Fruit fly (Drosophila melanogaster) whole organism, embryonic: Measurements from ENCODE around the gene Dtg.

Experiments used
- Aef1 ChIP-seq: fragments of 200-800 bp; sonication (Bioruptor generic); IDR thresholded peaks from 3 replicates; pipeline ENCODE4 v1.3.6; 2022; ENCODE audit warnings: missing biosample characterization, missing genetic modification characterization
- Atf3 ChIP-seq: fragments of 200-800 bp; sonication (Bioruptor generic); optimal IDR thresholded peaks from 3 replicates; lab custom pipeline; 2016; ENCODE audit warnings: missing biosample characterization, missing genetic modification characterization
- Blimp-1 ChIP-seq: fragments of 200-800 bp; sonication (Bioruptor generic); optimal IDR thresholded peaks from 3 replicates; lab custom pipeline; 2018; ENCODE audit warnings: missing biosample characterization, missing genetic modification characterization, mild to moderate bottlenecking, moderate library complexity, missing genetic modification reagents
- CG10147 ChIP-seq: fragments of 200-800 bp; sonication (Bioruptor generic); optimal IDR thresholded peaks from 2 replicates; lab custom pipeline; 2019; ENCODE audit warnings: missing biosample characterization, mild to moderate bottlenecking, missing genetic modification characterization, moderate library complexity
- CG10321 ChIP-seq: fragments of 200-800 bp; sonication (Bioruptor generic); IDR thresholded peaks from 2 replicates; pipeline ENCODE4 v1.3.6; 2022; ENCODE audit warnings: missing biosample characterization, missing genetic modification characterization
- CG10543 ChIP-seq: fragments of 200-800 bp; sonication (Bioruptor generic); optimal IDR thresholded peaks from 3 replicates; lab custom pipeline; 2017; ENCODE audit warnings: missing biosample characterization, mild to moderate bottlenecking, missing genetic modification characterization, moderate library complexity
- CG11093 ChIP-seq: fragments of 200-800 bp; sonication (Bioruptor generic); IDR thresholded peaks from 3 replicates; pipeline ENCODE4 v1.3.6; 2022; ENCODE audit warnings: missing biosample characterization, missing genetic modification characterization
- CG12391 ChIP-seq: fragments of 200-800 bp; sonication (Bioruptor generic); optimal IDR thresholded peaks from 3 replicates; lab custom pipeline; 2018; ENCODE audit warnings: missing biosample characterization, mild to moderate bottlenecking, missing genetic modification characterization, moderate library complexity
- CG14860 ChIP-seq: fragments of 200-800 bp; sonication (Bioruptor generic); IDR thresholded peaks from 3 replicates; pipeline ENCODE4 v1.3.6; 2022; ENCODE audit warnings: missing biosample characterization, missing genetic modification characterization; ENCODE audit not compliant: partially characterized antibody
- CG17361 ChIP-seq: fragments of 200-800 bp; sonication (Bioruptor generic); IDR thresholded peaks from 3 replicates; pipeline ENCODE4 v1.3.6; 2022; ENCODE audit warnings: missing biosample characterization, missing genetic modification characterization
- CG17829 ChIP-seq: fragments of 200-800 bp; optimal IDR thresholded peaks from 2 replicates; lab custom pipeline; 2019; ENCODE audit warnings: missing biosample characterization, mild to moderate bottlenecking, missing genetic modification characterization, moderate library complexity
- CG18599 ChIP-seq: fragments of 200-800 bp; sonication (Bioruptor generic); optimal IDR thresholded peaks from 3 replicates; lab custom pipeline; 2017; ENCODE audit warnings: missing biosample characterization, missing genetic modification characterization, mild to moderate bottlenecking, moderate library complexity, missing genetic modification reagents
- CG4328 ChIP-seq: fragments of 200-800 bp; sonication (Bioruptor generic); optimal IDR thresholded peaks from 3 replicates; lab custom pipeline; 2017; ENCODE audit warnings: missing biosample characterization, missing genetic modification reagents, missing genetic modification characterization
- CG6765 ChIP-seq: fragments of 200-800 bp; sonication (Bioruptor generic); optimal IDR thresholded peaks from 3 replicates; lab custom pipeline; 2017; ENCODE audit warnings: missing biosample characterization, mild to moderate bottlenecking, missing genetic modification characterization
- CG8765 ChIP-seq: fragments of 200-800 bp; sonication (Bioruptor generic); IDR thresholded peaks from 2 replicates; pipeline ENCODE4 v1.3.6; 2022; ENCODE audit warnings: missing biosample characterization, missing genetic modification characterization
- CG8924 ChIP-seq: fragments of 200-800 bp; optimal IDR thresholded peaks from 3 replicates; lab custom pipeline; 2019; ENCODE audit warnings: missing biosample characterization, mild to moderate bottlenecking, missing genetic modification characterization, moderate library complexity
- CG9609 ChIP-seq: fragments of 200-800 bp; sonication (Bioruptor generic); optimal IDR thresholded peaks from 3 replicates; lab custom pipeline; 2016; ENCODE audit warnings: missing biosample characterization, missing genetic modification characterization
- CoRest ChIP-seq: fragments of 200-800 bp; sonication (Bioruptor generic); optimal IDR thresholded peaks from 3 replicates; lab custom pipeline; 2018; ENCODE audit warnings: missing biosample characterization, mild to moderate bottlenecking, missing genetic modification characterization, moderate library complexity
- D ChIP-seq, 2 experiments: fragments of 200-800 bp in 1 of 2; fragments of >200 bp in 1 of 2; sonication (Bioruptor generic) in 1 of 2; optimal IDR thresholded peaks; 2 replicates in 1 of 2; 3 replicates in 1 of 2; lab custom pipeline; 2017; ENCODE audit warnings: mild to moderate bottlenecking in 1 of 2, missing biosample characterization in 1 of 2, missing genetic modification characterization in 1 of 2, missing genetic modification reagents in 1 of 2
- Eip74EF ChIP-seq, 2 experiments: fragments of 200-800 bp in 1 of 2; fragments of >200 bp in 1 of 2; sonication (Bioruptor generic) in 1 of 2; optimal IDR thresholded peaks; 2 replicates each; lab custom pipeline; 2017 to 2019; ENCODE audit warnings: missing biosample characterization in 2 of 2, missing genetic modification characterization in 2 of 2, mild to moderate bottlenecking in 1 of 2, moderate library complexity in 1 of 2
- Fer1 ChIP-seq: fragments of 200-800 bp; sonication (Bioruptor generic); optimal IDR thresholded peaks from 2 replicates; lab custom pipeline; 2017; ENCODE audit warnings: missing biosample characterization, mild to moderate bottlenecking, missing genetic modification characterization
- Hmr ChIP-seq: fragments of 200-800 bp; sonication (Bioruptor generic); optimal IDR thresholded peaks from 3 replicates; lab custom pipeline; 2017; ENCODE audit warnings: mild to moderate bottlenecking, missing biosample characterization, missing genetic modification reagents, missing genetic modification characterization
- Max ChIP-seq: fragments of 200-800 bp; sonication (Bioruptor generic); optimal IDR thresholded peaks from 2 replicates; lab custom pipeline; 2016; ENCODE audit warnings: missing biosample characterization, mild to moderate bottlenecking, missing genetic modification characterization
- Med ChIP-seq: fragments of 200-800 bp; sonication (Bioruptor generic); peaks from one replicate; lab custom pipeline; 2016; ENCODE audit warnings: missing biosample characterization, missing genetic modification characterization, mild to moderate bottlenecking, inconsistent platforms, moderate library complexity
- Neu2 ChIP-seq: fragments of 200-800 bp; sonication (Bioruptor generic); optimal IDR thresholded peaks from 3 replicates; lab custom pipeline; 2016; ENCODE audit warnings: missing biosample characterization, missing genetic modification characterization, borderline replicate concordance
- Oli ChIP-seq: fragments of 200-800 bp; sonication (Bioruptor generic); optimal IDR thresholded peaks from 2 replicates; lab custom pipeline; 2018; ENCODE audit warnings: missing biosample characterization, mild to moderate bottlenecking, missing genetic modification characterization, moderate library complexity
- Sox100B ChIP-seq: fragments of 200-800 bp; sonication (Bioruptor generic); optimal IDR thresholded peaks from 3 replicates; lab custom pipeline; 2018; ENCODE audit warnings: missing biosample characterization, mild to moderate bottlenecking, missing genetic modification characterization
- Tbp ChIP-seq: fragments of >200 bp; optimal IDR thresholded peaks from 2 replicates; lab custom pipeline; 2018; ENCODE audit warnings: missing biosample characterization, missing genetic modification characterization
- Vsx1 ChIP-seq: fragments of 200-800 bp; sonication (Bioruptor generic); optimal IDR thresholded peaks from 2 replicates; lab custom pipeline; 2017; ENCODE audit warnings: missing biosample characterization, mild to moderate bottlenecking, missing genetic modification characterization, missing genetic modification reagents
- bigmax ChIP-seq: fragments of 200-800 bp; sonication (Bioruptor generic); optimal IDR thresholded peaks from 2 replicates; lab custom pipeline; 2018; ENCODE audit warnings: missing biosample characterization, mild to moderate bottlenecking, missing genetic modification characterization
- crol ChIP-seq: fragments of 200-800 bp; sonication (Bioruptor generic); IDR thresholded peaks from 2 replicates; pipeline ENCODE4 v1.3.6; 2022; ENCODE audit warnings: missing biosample characterization, missing genetic modification characterization
- dimm ChIP-seq: fragments of 200-800 bp; sonication (Bioruptor generic); IDR thresholded peaks from 2 replicates; pipeline ENCODE4 v1.3.6; 2022; ENCODE audit warnings: missing biosample characterization, missing genetic modification characterization
- disco-r ChIP-seq: fragments of 200-800 bp; sonication (Bioruptor generic); optimal IDR thresholded peaks from 2 replicates; lab custom pipeline; 2016; ENCODE audit warnings: missing biosample characterization, missing genetic modification characterization
- dm ChIP-seq: fragments of 200-800 bp; sonication (Bioruptor generic); optimal IDR thresholded peaks from 3 replicates; lab custom pipeline; 2016; ENCODE audit warnings: missing biosample characterization, missing genetic modification characterization
- fru ChIP-seq: fragments of >200 bp; optimal IDR thresholded peaks from 2 replicates; lab custom pipeline; 2017
- grn ChIP-seq: fragments of 200-800 bp; sonication (Bioruptor generic); optimal IDR thresholded peaks from 3 replicates; lab custom pipeline; 2017; ENCODE audit warnings: missing biosample characterization, missing genetic modification characterization
- pan ChIP-seq, 4 experiments: fragments of >200 bp in 3 of 4; fragments of 200-800 bp in 1 of 4; sonication (Bioruptor generic) in 1 of 4; optimal IDR thresholded peaks in 3 of 4; IDR thresholded peaks in 1 of 4; 2 replicates each; pipeline versions ENCODE4 v1.3.6 to Lab custom; 2017 to 2022; ENCODE audit warnings: missing biosample characterization in 2 of 4, missing genetic modification characterization in 2 of 4, mixed read lengths in 1 of 4
- peb ChIP-seq: fragments of 200-800 bp; sonication (Bioruptor generic); IDR thresholded peaks from 2 replicates; pipeline ENCODE4 v1.3.6; 2022; ENCODE audit warnings: missing biosample characterization, missing genetic modification characterization
- prd ChIP-seq, 3 experiments: fragments of >200 bp in 2 of 3; fragments of 200-800 bp in 1 of 3; sonication (Bioruptor generic) in 1 of 3; optimal IDR thresholded peaks in 2 of 3; IDR thresholded peaks in 1 of 3; 2 replicates in 2 of 3; 3 replicates in 1 of 3; pipeline versions ENCODE4 v1.3.6 to Lab custom; 2017 to 2022; ENCODE audit warnings: missing biosample characterization in 1 of 3, missing genetic modification characterization in 1 of 3
- sd ChIP-seq: fragments of 200-800 bp; sonication (Bioruptor generic); optimal IDR thresholded peaks from 3 replicates; lab custom pipeline; 2018; ENCODE audit warnings: missing biosample characterization, mild to moderate bottlenecking, missing genetic modification characterization, moderate library complexity
- slp2 ChIP-seq: fragments of 200-800 bp; sonication (Bioruptor generic); optimal IDR thresholded peaks from 2 replicates; lab custom pipeline; 2016; ENCODE audit warnings: missing biosample characterization, missing genetic modification characterization
- sug ChIP-seq: fragments of 200-800 bp; optimal IDR thresholded peaks from 2 replicates; lab custom pipeline; 2019; ENCODE audit warnings: missing biosample characterization, mild to moderate bottlenecking, missing genetic modification characterization, moderate library complexity
- tin ChIP-seq: fragments of 200-800 bp; sonication (Bioruptor generic); optimal IDR thresholded peaks from 3 replicates; lab custom pipeline; 2016; ENCODE audit warnings: missing biosample characterization, missing genetic modification characterization
- tll ChIP-seq, 2 experiments: fragments of 200-800 bp in 1 of 2; fragments of >200 bp in 1 of 2; sonication (Bioruptor generic) in 1 of 2; optimal IDR thresholded peaks; 2 replicates each; lab custom pipeline; 2017 to 2019; ENCODE audit warnings: missing biosample characterization in 2 of 2, missing genetic modification characterization in 2 of 2, mild to moderate bottlenecking in 1 of 2, moderate library complexity in 1 of 2
- wor ChIP-seq: fragments of 200-800 bp; sonication (Bioruptor generic); IDR thresholded peaks from 2 replicates; pipeline ENCODE4 v1.3.6; 2022; ENCODE audit warnings: missing biosample characterization, missing genetic modification characterization
- zen ChIP-seq: fragments of 200-800 bp; sonication (Bioruptor generic); optimal IDR thresholded peaks from 3 replicates; lab custom pipeline; 2018; ENCODE audit warnings: missing biosample characterization, mild to moderate bottlenecking, missing genetic modification characterization, moderate library complexity
- zfh2 ChIP-seq: fragments of 200-800 bp; sonication (Bioruptor generic); optimal IDR thresholded peaks from 2 replicates; lab custom pipeline; 2016; ENCODE audit warnings: missing biosample characterization, missing genetic modification characterization

The Dtg gene

dm6 chr3R:12649099-12650029, 1.5 kb downstream of the Dtg start (continued):
- no peak for TF ChIP-seq Sox100B (GFP tag; lab: Kevin White, UChicago)
- no peak for TF ChIP-seq zfh2 (GFP tag; lab: Kevin White, UChicago)
- no peak for TF ChIP-seq Oli (tag; lab: Kevin White, UChicago)
- TF ChIP-seq Aef1, result no peak
- no peak for TF ChIP-seq Hmr (GFP tag; lab: Kevin White, UChicago)
- TF ChIP-seq CG10543 (GFP tag; lab: Kevin White, UChicago), result no peak
- TF ChIP-seq dimm (GFP tag; lab: Robert Waterston, UW), result no peak
- no peak for TF ChIP-seq disco-r
- peak; percentile 90 for TF ChIP-seq D (optimal IDR thresholded peaks at IDR 0.05; lab: Kevin White, UChicago)
- no peak for TF ChIP-seq D (GFP tag; optimal IDR thresholded peaks at IDR 0.05; lab: Kevin White, UChicago)
- no peak for TF ChIP-seq Max
- TF ChIP-seq CG11093 (GFP tag; lab: Robert Waterston, UW), result no peak
- no peak for TF ChIP-seq tin
- TF ChIP-seq bigmax, result no peak
- no peak for TF ChIP-seq CG10147 (GFP tag; lab: Kevin White, UChicago)
- TF ChIP-seq Neu2 (GFP tag; lab: Kevin White, UChicago), result no peak
- no peak for TF ChIP-seq Atf3 (GFP tag; lab: Kevin White, UChicago)
- no peak for TF ChIP-seq CG14860
- TF ChIP-seq prd (optimal IDR thresholded peaks at IDR 0.05; lab: Kevin White, UChicago), result no peak
- TF ChIP-seq prd (GFP tag; IDR thresholded peaks at IDR 0.05; lab: Robert Waterston, UW), result 0 out of 3 replicates have a peak, but pooled peaks have one; percentile 44
- no peak for TF ChIP-seq CG10321
- TF ChIP-seq crol (GFP tag; lab: Robert Waterston, UW), result peak; percentile 74; the same call in 1 of the 2 replicates
- no peak for TF ChIP-seq tll (GFP tag; optimal IDR thresholded peaks at IDR 0.05; lab: Kevin White, UChicago)
- peak; percentile 40 for TF ChIP-seq Med (GFP tag; lab: Kevin White, UChicago)
- TF ChIP-seq fru (lab: Kevin White, UChicago), result no peak
- TF ChIP-seq CoRest, result no peak
- no peak for TF ChIP-seq peb (GFP tag; lab: Robert Waterston, UW)
- no peak for TF ChIP-seq slp2 (GFP tag; lab: Kevin White, UChicago)
- no peak for TF ChIP-seq Eip74EF (GFP tag; optimal IDR thresholded peaks at IDR 0.05; lab: Kevin White, UChicago)
- no peak for TF ChIP-seq CG17361 (GFP tag; lab: Robert Waterston, UW)
- TF ChIP-seq sug (tag; lab: Kevin White, UChicago), result no peak
- no peak for TF ChIP-seq dm
- TF ChIP-seq sd (tag; lab: Kevin White, UChicago), result peak; percentile 93
- no peak for TF ChIP-seq wor (GFP tag; lab: Robert Waterston, UW)
- TF ChIP-seq Vsx1 (GFP tag; lab: Kevin White, UChicago), result no peak
- peak; percentile 27 for TF ChIP-seq grn
- TF ChIP-seq CG8765 (GFP tag; lab: Robert Waterston, UW), result no peak
- TF ChIP-seq CG18599 (GFP tag; lab: Kevin White, UChicago), result no peak
- no peak for TF ChIP-seq CG9609 (GFP tag; lab: Kevin White, UChicago)
- TF ChIP-seq Tbp (GFP tag; lab: Kevin White, UChicago), result no peak
- TF ChIP-seq zen (tag; lab: Kevin White, UChicago), result peak; percentile 63
- no peak for TF ChIP-seq CG12391
- no peak for TF ChIP-seq Blimp-1 (GFP tag; lab: Kevin White, UChicago)
- peak; percentile 2 for TF ChIP-seq CG17829 (tag; lab: Kevin White, UChicago)
- no peak for TF ChIP-seq CG4328 (GFP tag; lab: Kevin White, UChicago)
- TF ChIP-seq pan (optimal IDR thresholded peaks at IDR 0.05; lab: Kevin White, UChicago), result no peak
- no peak for TF ChIP-seq pan (GFP tag; optimal IDR thresholded peaks at IDR 0.05 in 1 of 2, IDR thresholded peaks at IDR 0.05 in 1 of 2)
- TF ChIP-seq Fer1 (GFP tag; lab: Kevin White, UChicago), result no peak
- TF ChIP-seq CG8924, result no peak
- no peak for TF ChIP-seq CG6765 (GFP tag; lab: Kevin White, UChicago)
